Worm (Caenorhabditis elegans) whole organism, L1 larva: ENCODE measurements around the gene C07D8.5.
A peak's percentile ranks its signal among the peaks of the same experiment; 100 is the strongest.

ENCODE experiments used
- aly-2 ChIP-seq: fragments of 150-350 bp; optimal IDR thresholded peaks from 2 replicates; lab custom pipeline; 2014; ENCODE audit warnings: missing biosample characterization, missing genetic modification characterization
- ceh-82 ChIP-seq, 3 experiments: fragments of 150-350 bp in 1 of 3; sonication (generic microtip) in 2 of 3; optimal IDR thresholded peaks; 2 replicates each; lab custom pipeline; 2014 to 2017; ENCODE audit warnings: missing biosample characterization in 3 of 3, missing genetic modification characterization in 3 of 3
- ces-1 ChIP-seq: fragments of 150-350 bp; optimal IDR thresholded peaks from 2 replicates; lab custom pipeline; 2014; ENCODE audit warnings: missing biosample characterization, missing genetic modification reagents, missing genetic modification characterization
- nhr-11 ChIP-seq: fragments of 150-350 bp; optimal IDR thresholded peaks from 2 replicates; lab custom pipeline; 2014; ENCODE audit warnings: missing biosample characterization, missing genetic modification characterization
- nhr-12 ChIP-seq: sonication (generic microtip); optimal IDR thresholded peaks from 2 replicates; lab custom pipeline; 2017; ENCODE audit warnings: missing biosample characterization, missing genetic modification characterization
- nhr-237 ChIP-seq: fragments of 150-350 bp; optimal IDR thresholded peaks from 2 replicates; lab custom pipeline; 2014; ENCODE audit warnings: missing biosample characterization, missing genetic modification characterization
- ztf-11 ChIP-seq, 2 experiments: sonication (generic microtip); optimal IDR thresholded peaks; 2 replicates each; lab custom pipeline; 2016 to 2017; ENCODE audit warnings: missing genetic modification characterization in 2 of 2, missing biosample characterization in 1 of 2, missing compliant biosample characterization in 1 of 2

DNA sequence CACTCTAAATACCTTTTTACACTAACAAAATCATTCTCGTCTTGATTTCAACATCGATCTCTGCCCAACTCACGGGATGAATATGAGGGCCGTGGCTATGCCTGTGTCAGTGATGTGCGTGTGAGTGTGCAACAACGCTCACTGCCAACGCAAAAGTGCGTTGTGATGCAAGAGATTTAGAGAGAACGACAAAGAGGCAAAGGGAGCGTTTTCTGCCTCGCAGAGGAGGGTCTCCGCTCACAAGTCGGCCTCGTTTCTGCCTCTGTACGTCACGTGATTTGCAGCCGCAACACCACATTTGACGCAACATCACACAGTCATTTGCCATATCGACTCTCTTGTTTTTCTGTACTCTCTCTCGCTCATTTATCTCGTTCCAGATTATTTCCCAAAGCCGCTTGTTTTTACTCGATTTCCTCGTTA is 9.5 kb upstream of the C07D8.5 start, which contains the start of gene epg-7:
- TF ChIP-seq ceh-82 (tag; optimal IDR thresholded peaks at IDR 0.05; lab: Kevin White, UChicago): peak; percentile 77 to 91 (median 88)
- TF ChIP-seq nhr-237: peak; percentile 75
- peak; percentile 30 for TF ChIP-seq aly-2 (tag; lab: Kevin White, UChicago)
- TF ChIP-seq nhr-11 (tag; lab: Kevin White, UChicago): peak; percentile 71
- no peak for TF ChIP-seq nhr-12
- TF ChIP-seq ztf-11 (tag; optimal IDR thresholded peaks at IDR 0.05; lab: Kevin White, UChicago): peak in 1 of 2 experiments; percentile 89
- no peak for TF ChIP-seq ces-1 (GFP tag; lab: Kevin White, UChicago)
